Worm (Caenorhabditis elegans): ENCODE measurements around the gene R53.4.

R53.4 gene

DNA sequence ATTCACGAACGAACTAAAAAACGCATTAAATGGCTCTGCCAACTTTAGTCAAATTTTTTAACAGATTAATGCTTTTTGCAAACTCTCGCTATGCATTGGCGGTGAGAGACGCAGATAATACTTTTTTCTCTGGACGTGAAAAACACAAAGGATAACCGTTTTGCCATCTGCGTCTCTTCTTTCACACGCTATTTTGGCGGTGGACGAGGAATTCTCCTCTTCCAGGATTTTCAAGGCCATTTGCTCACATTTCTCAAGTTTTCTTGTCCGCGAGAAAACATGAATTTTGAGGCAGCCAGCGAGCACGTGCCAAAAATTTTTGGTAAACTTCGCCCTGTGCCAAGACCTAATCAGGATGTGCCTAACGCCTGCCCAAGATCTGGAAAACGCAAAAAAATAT is 36.8 kb downstream of the R53.4 start (continued):
- peak; percentile 7 for TF ChIP-seq hrde-1 (tag; optimal IDR thresholded peaks at IDR 0.05; ENCODE audit: borderline replicate concordance)
- TF ChIP-seq Y79H2A.3 (GFP tag; conservative IDR thresholded peaks at IDR 0.05): no peak
- no peak for TF ChIP-seq F49E8.2 (tag; optimal IDR thresholded peaks at IDR 0.05; ENCODE audit: insufficient read depth)
- no peak for TF ChIP-seq madf-8 (GFP tag; conservative IDR thresholded peaks at IDR 0.05)
- no peak for TF ChIP-seq dpff-1 (tag; optimal IDR thresholded peaks at IDR 0.05)
- TF ChIP-seq nfya-2 (GFP tag; IDR thresholded peaks at IDR 0.05): no peak
- TF ChIP-seq attf-5 (GFP tag; optimal IDR thresholded peaks at IDR 0.05): peak; percentile 57
- 0 out of 2 replicates have a peak, but pooled peaks have one; percentile 37 for TF ChIP-seq bed-2 (GFP tag; IDR thresholded peaks at IDR 0.05)
- no peak for TF ChIP-seq snpc-4 (GFP tag; optimal IDR thresholded peaks at IDR 0.05)
- no peak for TF ChIP-seq snpc-4 (tag; optimal IDR thresholded peaks at IDR 0.05)
- no peak for TF ChIP-seq lin-26 (GFP tag; IDR thresholded peaks at IDR 0.05)

ce11 chrII:9928470-9928869 is 39.4 kb downstream of the R53.4 start:
- no peak for TF ChIP-seq repo-1 (tag; optimal IDR thresholded peaks at IDR 0.05)
- no peak for TF ChIP-seq unc-62 (GFP tag; optimal IDR thresholded peaks at IDR 0.05)
- no peak for TF ChIP-seq xnd-1 (tag; optimal IDR thresholded peaks at IDR 0.05)
- no peak for TF ChIP-seq pbrm-1 (GFP tag; IDR thresholded peaks at IDR 0.05)
- no peak for TF ChIP-seq cebp-1 (GFP tag; IDR thresholded peaks at IDR 0.05)
- TF ChIP-seq cebp-1 (tag; optimal IDR thresholded peaks at IDR 0.05): no peak
- no peak for TF ChIP-seq C06A6.2 (GFP tag; conservative IDR thresholded peaks at IDR 0.05)
- TF ChIP-seq snpc-3.4 (tag; optimal IDR thresholded peaks at IDR 0.05): no peak
- TF ChIP-seq ZK185.1 (tag; optimal IDR thresholded peaks at IDR 0.05; ENCODE audit: poor library complexity, severe bottlenecking): no peak

DNA sequence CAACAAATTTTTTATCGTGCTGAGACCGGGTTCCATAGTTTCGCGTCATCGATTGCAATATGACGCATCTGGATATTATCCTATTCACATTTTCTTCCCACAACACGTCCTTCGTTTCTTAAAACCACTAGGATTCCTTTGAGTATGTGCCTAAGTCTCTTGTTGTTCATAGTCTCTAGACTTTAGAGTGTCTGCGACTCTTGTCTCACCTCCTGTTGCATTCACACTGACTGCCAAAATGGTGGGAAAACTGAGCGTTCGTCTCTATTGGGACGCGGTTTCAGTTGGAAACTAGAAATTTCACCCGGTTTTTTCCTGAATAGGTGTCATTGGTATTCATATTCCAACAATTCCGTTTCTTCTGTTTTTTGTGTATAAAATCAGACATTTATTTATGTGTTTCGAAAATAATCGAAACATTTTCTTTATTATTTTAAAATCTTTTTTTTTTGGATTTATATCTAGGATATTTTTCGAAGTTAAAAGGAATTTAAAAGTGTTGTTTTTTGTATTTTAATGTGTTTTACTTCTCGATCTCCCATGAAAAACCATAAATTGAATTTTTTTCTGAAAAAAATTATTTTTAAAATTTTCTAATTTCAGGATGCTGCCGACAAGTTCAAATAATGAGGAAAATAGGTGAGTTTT is 46.1 kb downstream of the R53.4 start, which contains the start of gene C05C10.2:
Gene C05C10.2 (plus strand): TSS at position 598 of the 648 bp plus-strand sequence.
- peak; percentile 52; the same call in 1 of the 2 replicates for TF ChIP-seq hmg-1.2 (GFP tag; IDR thresholded peaks at IDR 0.05)
- TF ChIP-seq egl-18 (GFP tag; IDR thresholded peaks at IDR 0.05): no peak
- TF ChIP-seq madf-8 (GFP tag; conservative IDR thresholded peaks at IDR 0.05): no peak
- TF ChIP-seq bed-1 (GFP tag; IDR thresholded peaks at IDR 0.05): no peak

DNA sequence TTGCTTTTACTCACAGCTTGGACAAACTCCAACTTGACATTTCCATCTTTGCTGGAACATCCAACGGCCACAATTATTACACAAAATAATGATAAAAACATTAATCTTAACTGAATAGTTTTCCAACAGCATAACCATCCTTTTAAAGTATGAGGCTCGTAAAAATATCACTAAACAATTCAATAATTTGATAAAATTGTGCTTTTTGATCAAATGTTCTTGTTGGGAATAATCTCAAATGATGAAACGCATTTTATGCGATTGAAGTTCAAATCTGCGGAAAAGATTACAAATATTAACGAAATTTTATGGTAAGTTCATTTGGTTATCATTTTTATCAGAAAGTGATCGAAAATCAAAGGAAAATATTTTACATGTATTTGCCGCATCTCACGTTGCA is 47.4 kb downstream of the R53.4 start, which contains the start of gene pho-10:
Gene pho-10 (minus strand): TSS at position 101 of the 400 bp plus-strand sequence.
- no peak for TF ChIP-seq gei-17 (GFP tag; optimal IDR thresholded peaks at IDR 0.05)
- TF ChIP-seq hlh-12 (tag; optimal IDR thresholded peaks at IDR 0.05): no peak
- no peak for TF ChIP-seq F52B5.7 (tag; optimal IDR thresholded peaks at IDR 0.05)
- no peak for TF ChIP-seq ztf-26 (tag; optimal IDR thresholded peaks at IDR 0.05)
- TF ChIP-seq aptf-3 (GFP tag; IDR thresholded peaks at IDR 0.05): no peak
- no peak for TF ChIP-seq Y53F4B.3 (GFP tag; IDR thresholded peaks at IDR 0.05)

- no peak for TF ChIP-seq nfyb-1 (GFP tag; IDR thresholded peaks at IDR 0.05)
Observed at ce11 chrII:9917904-9918303, 49.9 kb downstream of the R53.4 start, which contains the start of gene C05C10.8. Gene C05C10.8, minus strand, starts transcription at chrII:9918004.

All from whole organism, young adult.